Fruit fly (Drosophila melanogaster) whole organism, embryonic: ENCODE data around the gene Snmp2.

Experiments
- Ada2b ChIP-seq: fragments of 200-800 bp; sonication (Bioruptor generic); IDR thresholded peaks from 2 replicates; pipeline ENCODE4 v1.3.6; 2022; ENCODE audit warnings: missing biosample characterization, missing genetic modification characterization
- Atf3 ChIP-seq: fragments of 200-800 bp; sonication (Bioruptor generic); optimal IDR thresholded peaks from 3 replicates; lab custom pipeline; 2016; ENCODE audit warnings: missing biosample characterization, missing genetic modification characterization
- CG10209 ChIP-seq: fragments of 200-800 bp; sonication (Bioruptor generic); optimal IDR thresholded peaks from 3 replicates; lab custom pipeline; 2017; ENCODE audit warnings: missing biosample characterization, mild to moderate bottlenecking, missing genetic modification characterization, missing genetic modification reagents
- CG10366 ChIP-seq: fragments of 200-800 bp; sonication (Bioruptor generic); IDR thresholded peaks from 2 replicates; pipeline ENCODE4 v1.3.6; 2022; ENCODE audit warnings: missing biosample characterization, missing genetic modification characterization
- CG10431 ChIP-seq: fragments of 200-800 bp; sonication (Bioruptor generic); optimal IDR thresholded peaks from 3 replicates; lab custom pipeline; 2018; ENCODE audit warnings: missing biosample characterization, mild to moderate bottlenecking, missing genetic modification characterization
- CG10543 ChIP-seq: fragments of 200-800 bp; sonication (Bioruptor generic); optimal IDR thresholded peaks from 3 replicates; lab custom pipeline; 2017; ENCODE audit warnings: missing biosample characterization, mild to moderate bottlenecking, missing genetic modification characterization, moderate library complexity
- CG11085 ChIP-seq: fragments of 200-800 bp; sonication (Bioruptor generic); IDR thresholded peaks from 2 replicates; pipeline ENCODE4 v1.3.6; 2022; ENCODE audit warnings: missing biosample characterization, missing genetic modification characterization
- CG13624 ChIP-seq: fragments of 200-800 bp; sonication (Bioruptor generic); optimal IDR thresholded peaks from 2 replicates; lab custom pipeline; 2016; ENCODE audit warnings: missing biosample characterization, missing genetic modification characterization
- CG14014 ChIP-seq: fragments of 200-800 bp; sonication (Bioruptor generic); IDR thresholded peaks from 2 replicates; pipeline ENCODE4 v1.3.6; 2022; ENCODE audit warnings: missing biosample characterization, missing genetic modification characterization
- CG15011 ChIP-seq: fragments of 200-800 bp; sonication (Bioruptor generic); optimal IDR thresholded peaks from 3 replicates; lab custom pipeline; 2018; ENCODE audit warnings: missing biosample characterization, mild to moderate bottlenecking, missing genetic modification characterization
- CG16779 ChIP-seq: fragments of 200-800 bp; sonication (Bioruptor generic); IDR thresholded peaks from 2 replicates; pipeline ENCODE4 v1.3.6; 2022; ENCODE audit warnings: missing biosample characterization, missing genetic modification characterization
- CG18599 ChIP-seq: fragments of 200-800 bp; sonication (Bioruptor generic); optimal IDR thresholded peaks from 3 replicates; lab custom pipeline; 2017; ENCODE audit warnings: missing biosample characterization, missing genetic modification characterization, mild to moderate bottlenecking, moderate library complexity, missing genetic modification reagents
- CG32532 ChIP-seq: fragments of 200-800 bp; sonication (Bioruptor generic); IDR thresholded peaks from 2 replicates; pipeline ENCODE4 v1.3.6; 2022; ENCODE audit warnings: missing biosample characterization, missing genetic modification characterization
- CG34376 ChIP-seq: fragments of 200-800 bp; sonication (Bioruptor generic); optimal IDR thresholded peaks from 2 replicates; lab custom pipeline; 2018; ENCODE audit warnings: missing biosample characterization, mild to moderate bottlenecking, missing genetic modification characterization
- CG9817 ChIP-seq: fragments of 200-800 bp; sonication (Bioruptor generic); optimal IDR thresholded peaks from 2 replicates; lab custom pipeline; 2018; ENCODE audit warnings: missing biosample characterization, mild to moderate bottlenecking, missing genetic modification characterization, moderate library complexity
- CG9876 ChIP-seq: fragments of 200-800 bp; sonication (Bioruptor generic); optimal IDR thresholded peaks from 2 replicates; lab custom pipeline; 2016; ENCODE audit warnings: missing biosample characterization, missing genetic modification characterization
- Dbx ChIP-seq: fragments of 200-800 bp; sonication (Bioruptor generic); IDR thresholded peaks from 3 replicates; pipeline ENCODE4 v1.3.6; 2022; ENCODE audit warnings: missing biosample characterization, missing genetic modification characterization
- GATAe ChIP-seq: fragments of 200-800 bp; sonication (Bioruptor generic); conservative IDR thresholded peaks from 2 replicates; pipeline ENCODE4 v1.3.6; 2022; ENCODE audit warnings: missing biosample characterization, missing genetic modification characterization
- HLH54F ChIP-seq: fragments of 200-800 bp; sonication (Bioruptor generic); optimal IDR thresholded peaks from 3 replicates; lab custom pipeline; 2016; ENCODE audit warnings: missing biosample characterization, missing genetic modification characterization
- HmgD ChIP-seq: fragments of 200-800 bp; sonication (Bioruptor generic); optimal IDR thresholded peaks from 3 replicates; lab custom pipeline; 2016; ENCODE audit warnings: missing biosample characterization, missing genetic modification characterization
- Hr51 ChIP-seq, 2 experiments: fragments of 200-800 bp; sonication (Bioruptor generic); optimal IDR thresholded peaks; 2 replicates in 1 of 2; 3 replicates in 1 of 2; lab custom pipeline; 2016 to 2018; ENCODE audit warnings: missing biosample characterization in 2 of 2, missing genetic modification characterization in 2 of 2, mild to moderate bottlenecking in 1 of 2, moderate library complexity in 1 of 2
- MBD-R2 ChIP-seq: fragments of 200-800 bp; sonication (Bioruptor generic); IDR thresholded peaks from 2 replicates; pipeline ENCODE4 v1.3.6; 2022; ENCODE audit warnings: missing biosample characterization, missing genetic modification characterization
- Med ChIP-seq: fragments of 200-800 bp; sonication (Bioruptor generic); peaks from one replicate; lab custom pipeline; 2016; ENCODE audit warnings: missing biosample characterization, missing genetic modification characterization, mild to moderate bottlenecking, inconsistent platforms, moderate library complexity
- Mrtf ChIP-seq: fragments of 200-800 bp; sonication (Bioruptor generic); IDR thresholded peaks from 3 replicates; pipeline ENCODE4 v1.3.6; 2022; ENCODE audit warnings: missing biosample characterization, missing genetic modification characterization
- Myb ChIP-seq: fragments of 200-800 bp; sonication (Bioruptor generic); optimal IDR thresholded peaks from 2 replicates; lab custom pipeline; 2016; ENCODE audit warnings: missing biosample characterization, missing genetic modification characterization
- NfI ChIP-seq: fragments of 200-800 bp; sonication (Bioruptor generic); optimal IDR thresholded peaks from 3 replicates; lab custom pipeline; 2018; ENCODE audit warnings: missing biosample characterization, mild to moderate bottlenecking, missing genetic modification characterization, moderate library complexity
- PHDP ChIP-seq: fragments of 200-800 bp; sonication (Bioruptor generic); optimal IDR thresholded peaks from 3 replicates; lab custom pipeline; 2018; ENCODE audit warnings: missing biosample characterization, mild to moderate bottlenecking, missing genetic modification characterization, moderate library complexity
- Rfx ChIP-seq: fragments of 200-800 bp; sonication (Bioruptor generic); IDR thresholded peaks from 2 replicates; pipeline ENCODE4 v1.3.6; 2022; ENCODE audit warnings: missing biosample characterization, missing genetic modification characterization
- caup ChIP-seq: fragments of 200-800 bp; sonication (Bioruptor generic); optimal IDR thresholded peaks from 3 replicates; lab custom pipeline; 2017; ENCODE audit warnings: missing biosample characterization, mild to moderate bottlenecking, missing genetic modification characterization, moderate library complexity; ENCODE audit not compliant: severe bottlenecking
- da ChIP-seq: fragments of 200-800 bp; sonication (Bioruptor generic); optimal IDR thresholded peaks from 2 replicates; lab custom pipeline; 2016; ENCODE audit warnings: missing biosample characterization, missing genetic modification characterization
- eve ChIP-seq, 2 experiments: fragments of >200 bp; optimal IDR thresholded peaks; 2 replicates each; lab custom pipeline; 2017; ENCODE audit warnings: missing biosample characterization in 2 of 2, missing genetic modification characterization in 2 of 2
- fd102C ChIP-seq: fragments of 200-800 bp; sonication (Bioruptor generic); optimal IDR thresholded peaks from 2 replicates; lab custom pipeline; 2018; ENCODE audit warnings: missing biosample characterization, mild to moderate bottlenecking, missing genetic modification characterization, moderate library complexity
- her ChIP-seq: fragments of 200-800 bp; sonication (Bioruptor generic); optimal IDR thresholded peaks from 2 replicates; lab custom pipeline; 2016; ENCODE audit warnings: missing biosample characterization, missing genetic modification characterization
- kah ChIP-seq: fragments of 200-800 bp; sonication (Bioruptor generic); optimal IDR thresholded peaks from 2 replicates; lab custom pipeline; 2018; ENCODE audit warnings: missing biosample characterization, mild to moderate bottlenecking, missing genetic modification characterization
- klu ChIP-seq: fragments of 200-800 bp; sonication (Bioruptor generic); IDR thresholded peaks from 2 replicates; pipeline ENCODE4 v1.3.6; 2022; ENCODE audit warnings: missing biosample characterization, missing genetic modification characterization
- lab ChIP-seq: fragments of 200-800 bp; sonication (Bioruptor generic); optimal IDR thresholded peaks from 3 replicates; lab custom pipeline; 2017; ENCODE audit warnings: missing biosample characterization, missing genetic modification characterization, mild to moderate bottlenecking, moderate library complexity, missing genetic modification reagents
- lilli ChIP-seq: fragments of 200-800 bp; sonication (Bioruptor generic); optimal IDR thresholded peaks from 3 replicates; lab custom pipeline; 2016; ENCODE audit warnings: missing biosample characterization, missing genetic modification characterization
- oc ChIP-seq: fragments of 200-800 bp; sonication (Bioruptor generic); optimal IDR thresholded peaks from 2 replicates; lab custom pipeline; 2018; ENCODE audit warnings: missing biosample characterization, mild to moderate bottlenecking, missing genetic modification characterization, moderate library complexity
- psq ChIP-seq: fragments of 200-800 bp; sonication (Bioruptor generic); optimal IDR thresholded peaks from 2 replicates; lab custom pipeline; 2017; ENCODE audit warnings: missing biosample characterization, missing genetic modification characterization
- sd ChIP-seq: fragments of 200-800 bp; sonication (Bioruptor generic); optimal IDR thresholded peaks from 3 replicates; lab custom pipeline; 2018; ENCODE audit warnings: missing biosample characterization, mild to moderate bottlenecking, missing genetic modification characterization, moderate library complexity
- sens ChIP-seq: fragments of 200-800 bp; sonication (Bioruptor generic); peaks from one replicate; lab custom pipeline; 2016; ENCODE audit warnings: missing biosample characterization, missing genetic modification characterization
- sens-2 ChIP-seq: fragments of 200-800 bp; sonication (Bioruptor generic); IDR thresholded peaks from 2 replicates; pipeline ENCODE4 v1.3.6; 2022; ENCODE audit warnings: missing biosample characterization, missing genetic modification characterization
- slbo ChIP-seq: fragments of 200-800 bp; sonication (Bioruptor generic); IDR thresholded peaks from 2 replicates; pipeline ENCODE4 v1.3.6; 2022; ENCODE audit warnings: missing biosample characterization, missing genetic modification characterization
- sug ChIP-seq: fragments of 200-800 bp; optimal IDR thresholded peaks from 2 replicates; lab custom pipeline; 2019; ENCODE audit warnings: missing biosample characterization, mild to moderate bottlenecking, missing genetic modification characterization, moderate library complexity
- tin ChIP-seq: fragments of 200-800 bp; sonication (Bioruptor generic); optimal IDR thresholded peaks from 3 replicates; lab custom pipeline; 2016; ENCODE audit warnings: missing biosample characterization, missing genetic modification characterization
- zfh2 ChIP-seq: fragments of 200-800 bp; sonication (Bioruptor generic); optimal IDR thresholded peaks from 2 replicates; lab custom pipeline; 2016; ENCODE audit warnings: missing biosample characterization, missing genetic modification characterization

The Snmp2 gene

dm6 chr3L:7768252-7768651 lies 25.4 kb upstream of the Snmp2 start, which contains the start of gene CG32371 (continued):
- TF ChIP-seq PHDP (tag; lab: Kevin White, UChicago), result no peak
- TF ChIP-seq GATAe (GFP tag; lab: Robert Waterston, UW), result no peak

- TF ChIP-seq NfI (GFP tag; lab: Kevin White, UChicago), result no peak
- TF ChIP-seq psq (GFP tag; lab: Kevin White, UChicago), result no peak
- no peak for TF ChIP-seq kah (GFP tag; lab: Kevin White, UChicago)
- TF ChIP-seq sd, result no peak
- peak; percentile 14 for TF ChIP-seq CG18599 (GFP tag; lab: Kevin White, UChicago)
- TF ChIP-seq sens, result peak; percentile 76
- 0 out of 2 replicates have a peak, but pooled peaks have one; percentile 8 for TF ChIP-seq Ada2b (GFP tag; lab: Robert Waterston, UW)
- peak; percentile 86 for TF ChIP-seq CG34376 (GFP tag; lab: Kevin White, UChicago)
- TF ChIP-seq Hr51 (GFP tag; optimal IDR thresholded peaks at IDR 0.05; lab: Kevin White, UChicago), result no peak
- 0 out of 2 replicates have a peak, but pooled peaks have one; percentile 17 for TF ChIP-seq MBD-R2 (GFP tag; lab: Robert Waterston, UW)
- no peak for TF ChIP-seq fd102C (GFP tag; lab: Kevin White, UChicago)
- TF ChIP-seq CG10543, result peak; percentile 20
- peak; percentile 22; the same call in 1 of the 2 replicates for TF ChIP-seq CG14014 (GFP tag; lab: Robert Waterston, UW)
- no peak for TF ChIP-seq CG10209
- TF ChIP-seq her, result no peak
- peak; percentile 64; the same call in 1 of the 2 replicates for TF ChIP-seq CG32532
- peak; percentile 19 for TF ChIP-seq lab (GFP tag; lab: Kevin White, UChicago)
- no peak for TF ChIP-seq Mrtf (GFP tag; lab: Robert Waterston, UW)
- TF ChIP-seq klu (GFP tag; lab: Robert Waterston, UW), result 0 out of 2 replicates have a peak, but pooled peaks have one; percentile 21
- TF ChIP-seq CG11085 (GFP tag; lab: Robert Waterston, UW), result 0 out of 2 replicates have a peak, but pooled peaks have one; percentile 29
- TF ChIP-seq sens-2, result no peak
- peak; percentile 19 for TF ChIP-seq HLH54F (GFP tag; lab: Kevin White, UChicago)
- no peak for TF ChIP-seq tin
- no peak for TF ChIP-seq CG15011 (GFP tag; lab: Kevin White, UChicago)
- TF ChIP-seq CG13624 (GFP tag; lab: Kevin White, UChicago), result peak; percentile 18
- no peak for TF ChIP-seq CG9876 (GFP tag; lab: Kevin White, UChicago)
- no peak for TF ChIP-seq CG10431 (GFP tag; lab: Kevin White, UChicago)
- TF ChIP-seq HmgD (GFP tag; lab: Kevin White, UChicago), result no peak
- TF ChIP-seq Myb, result peak; percentile 18
- TF ChIP-seq sug (tag; lab: Kevin White, UChicago), result peak; percentile 96
- TF ChIP-seq Dbx, result 0 out of 3 replicates have a peak, but pooled peaks have one; percentile 32
- TF ChIP-seq caup (GFP tag; lab: Kevin White, UChicago), result peak; percentile 4
- peak; percentile 83 for TF ChIP-seq Med (GFP tag; lab: Kevin White, UChicago)
- peak; percentile 17 for TF ChIP-seq lilli (GFP tag; lab: Kevin White, UChicago)
- peak; percentile 23 for TF ChIP-seq CG9817 (tag; lab: Kevin White, UChicago)
- TF ChIP-seq Rfx (GFP tag; lab: Robert Waterston, UW), result peak; percentile 69
- TF ChIP-seq da (GFP tag; lab: Kevin White, UChicago), result no peak
- TF ChIP-seq CG10366 (GFP tag; lab: Robert Waterston, UW), result peak; percentile 20; the same call in 1 of the 2 replicates
- TF ChIP-seq oc (tag; lab: Kevin White, UChicago), result no peak
- peak; percentile 69 for TF ChIP-seq slbo (GFP tag; lab: Robert Waterston, UW)
- TF ChIP-seq zfh2 (GFP tag; lab: Kevin White, UChicago), result peak; percentile 4
- TF ChIP-seq Atf3 (GFP tag; lab: Kevin White, UChicago), result no peak
- TF ChIP-seq eve (GFP tag; optimal IDR thresholded peaks at IDR 0.05; lab: Kevin White, UChicago), result no peak
- TF ChIP-seq CG16779 (GFP tag; lab: Robert Waterston, UW), result no peak
Measured at dm6 chr3L:7759835-7760780, 17.3 kb upstream of the Snmp2 start, which contains the start of gene Hn. Gene Hn, plus strand, starts transcription at chr3L:7760453.
